Fruit fly (Drosophila melanogaster) whole organism, embryonic: Measurements from ENCODE around the gene CG43062.

ENCODE experiments used
- CG10979 ChIP-seq: fragments of 200-800 bp; sonication (Bioruptor generic); optimal IDR thresholded peaks from 2 replicates; lab custom pipeline; 2018; ENCODE audit warnings: missing biosample characterization, mild to moderate bottlenecking, missing genetic modification characterization, moderate library complexity
- CG11723 ChIP-seq: fragments of 200-800 bp; sonication (Bioruptor generic); optimal IDR thresholded peaks from 2 replicates; lab custom pipeline; 2017; ENCODE audit warnings: missing biosample characterization, mild to moderate bottlenecking, missing genetic modification characterization
- CG12071 ChIP-seq: fragments of 200-800 bp; sonication (Bioruptor generic); optimal IDR thresholded peaks from 3 replicates; lab custom pipeline; 2018; ENCODE audit warnings: missing biosample characterization, mild to moderate bottlenecking, missing genetic modification characterization
- CG12236 ChIP-seq: fragments of 200-800 bp; sonication (Bioruptor generic); optimal IDR thresholded peaks from 2 replicates; lab custom pipeline; 2016; ENCODE audit warnings: missing biosample characterization, missing genetic modification characterization
- CG13296 ChIP-seq: fragments of 200-800 bp; sonication (Bioruptor generic); optimal IDR thresholded peaks from 3 replicates; lab custom pipeline; 2018; ENCODE audit warnings: missing biosample characterization, mild to moderate bottlenecking, missing genetic modification characterization
- CG13775 ChIP-seq: fragments of 200-800 bp; sonication (Bioruptor generic); optimal IDR thresholded peaks from 3 replicates; lab custom pipeline; 2017; ENCODE audit warnings: missing biosample characterization, mild to moderate bottlenecking, missing genetic modification characterization
- CG13894 ChIP-seq: fragments of 200-800 bp; sonication (Bioruptor generic); optimal IDR thresholded peaks from 3 replicates; lab custom pipeline; 2018; ENCODE audit warnings: missing biosample characterization, mild to moderate bottlenecking, missing genetic modification characterization, moderate library complexity
- CG1602 ChIP-seq: fragments of 200-800 bp; sonication (Bioruptor generic); optimal IDR thresholded peaks from 3 replicates; lab custom pipeline; 2016; ENCODE audit warnings: missing biosample characterization, missing genetic modification characterization
- CG17361 ChIP-seq: fragments of 200-800 bp; sonication (Bioruptor generic); IDR thresholded peaks from 3 replicates; pipeline ENCODE4 v1.3.6; 2022; ENCODE audit warnings: missing biosample characterization, missing genetic modification characterization
- CG18262 ChIP-seq: fragments of 200-800 bp; optimal IDR thresholded peaks from 3 replicates; lab custom pipeline; 2019; ENCODE audit warnings: missing biosample characterization, mild to moderate bottlenecking, missing genetic modification characterization, moderate library complexity
- CG18764 ChIP-seq: fragments of 200-800 bp; sonication (Bioruptor generic); optimal IDR thresholded peaks from 3 replicates; lab custom pipeline; 2016; ENCODE audit warnings: missing biosample characterization, missing genetic modification characterization
- CG31388 ChIP-seq: fragments of 200-800 bp; sonication (Bioruptor generic); optimal IDR thresholded peaks from 2 replicates; lab custom pipeline; 2016; ENCODE audit warnings: missing biosample characterization, missing genetic modification characterization
- CG34224 ChIP-seq: fragments of 200-800 bp; sonication (Bioruptor generic); IDR thresholded peaks from 3 replicates; pipeline ENCODE4 v1.3.6; 2022; ENCODE audit warnings: missing biosample characterization, missing genetic modification characterization; ENCODE audit not compliant: partially characterized antibody
- CG6272 ChIP-seq: fragments of 200-800 bp; sonication (Bioruptor generic); IDR thresholded peaks from 2 replicates; pipeline ENCODE4 v1.3.6; 2022; ENCODE audit warnings: missing biosample characterization, missing genetic modification characterization
- CG6654 ChIP-seq: fragments of 200-800 bp; sonication (Bioruptor generic); optimal IDR thresholded peaks from 2 replicates; lab custom pipeline; 2017; ENCODE audit warnings: missing biosample characterization, mild to moderate bottlenecking, missing genetic modification characterization
- CG6854 ChIP-seq: fragments of 200-800 bp; sonication (Bioruptor generic); optimal IDR thresholded peaks from 3 replicates; lab custom pipeline; 2017; ENCODE audit warnings: missing biosample characterization, mild to moderate bottlenecking, missing genetic modification characterization
- CG7271 ChIP-seq: fragments of 200-800 bp; sonication (Bioruptor generic); optimal IDR thresholded peaks from 2 replicates; lab custom pipeline; 2018; ENCODE audit warnings: missing biosample characterization, mild to moderate bottlenecking, missing genetic modification characterization, moderate library complexity
- CG7786 ChIP-seq: fragments of 200-800 bp; sonication (Bioruptor generic); optimal IDR thresholded peaks from 2 replicates; lab custom pipeline; 2016; ENCODE audit warnings: missing biosample characterization, missing genetic modification characterization
- CG8281 ChIP-seq: fragments of 200-800 bp; sonication (Bioruptor generic); optimal IDR thresholded peaks from 2 replicates; lab custom pipeline; 2018; ENCODE audit warnings: missing biosample characterization, mild to moderate bottlenecking, missing genetic modification characterization, moderate library complexity
- CG8290 ChIP-seq, 3 experiments: fragments of 200-800 bp; sonication (Bioruptor generic); optimal IDR thresholded peaks; 2 replicates each; lab custom pipeline; 2016 to 2019; ENCODE audit warnings: missing biosample characterization in 3 of 3, missing genetic modification characterization in 3 of 3, mild to moderate bottlenecking in 2 of 3, moderate library complexity in 1 of 3
- Doc3 ChIP-seq: fragments of 200-800 bp; sonication (Bioruptor generic); IDR thresholded peaks from 3 replicates; pipeline ENCODE4 v1.3.6; 2022; ENCODE audit warnings: missing biosample characterization, missing genetic modification characterization; ENCODE audit not compliant: partially characterized antibody
- Elba2 ChIP-seq: fragments of 200-800 bp; sonication (Bioruptor generic); optimal IDR thresholded peaks from 3 replicates; lab custom pipeline; 2016; ENCODE audit warnings: missing biosample characterization, missing genetic modification characterization
- Gug ChIP-seq: fragments of 200-800 bp; sonication (Bioruptor generic); IDR thresholded peaks from 4 replicates; pipeline ENCODE4 v1.3.6; 2022; ENCODE audit warnings: missing biosample characterization, missing genetic modification characterization
- Hr78 ChIP-seq, 2 experiments: fragments of 200-800 bp in 1 of 2; fragments of >200 bp in 1 of 2; sonication (Bioruptor generic) in 1 of 2; optimal IDR thresholded peaks; 2 replicates each; lab custom pipeline; 2017 to 2019; ENCODE audit warnings: missing biosample characterization in 2 of 2, missing genetic modification characterization in 2 of 2, mild to moderate bottlenecking in 1 of 2, moderate library complexity in 1 of 2
- Myb ChIP-seq: fragments of 200-800 bp; sonication (Bioruptor generic); optimal IDR thresholded peaks from 2 replicates; lab custom pipeline; 2016; ENCODE audit warnings: missing biosample characterization, missing genetic modification characterization
- NC2α ChIP-seq: fragments of 200-800 bp; sonication (Bioruptor generic); optimal IDR thresholded peaks from 2 replicates; lab custom pipeline; 2016; ENCODE audit warnings: missing biosample characterization, missing genetic modification characterization
- Nf-YB ChIP-seq: fragments of 200-800 bp; sonication (Bioruptor generic); optimal IDR thresholded peaks from 3 replicates; lab custom pipeline; 2019; ENCODE audit warnings: missing biosample characterization, mild to moderate bottlenecking, missing genetic modification characterization, moderate library complexity
- Nf-YC ChIP-seq: fragments of 200-800 bp; optimal IDR thresholded peaks from 3 replicates; lab custom pipeline; 2019; ENCODE audit warnings: missing biosample characterization, mild to moderate bottlenecking, missing genetic modification characterization, moderate library complexity
- PHDP ChIP-seq: fragments of 200-800 bp; sonication (Bioruptor generic); optimal IDR thresholded peaks from 3 replicates; lab custom pipeline; 2018; ENCODE audit warnings: missing biosample characterization, mild to moderate bottlenecking, missing genetic modification characterization, moderate library complexity
- abd-A ChIP-seq: fragments of 200-800 bp; sonication (Bioruptor generic); optimal IDR thresholded peaks from 3 replicates; lab custom pipeline; 2019; ENCODE audit warnings: missing biosample characterization, mild to moderate bottlenecking, missing genetic modification characterization, moderate library complexity
- ac ChIP-seq: fragments of 200-800 bp; sonication (Bioruptor generic); optimal IDR thresholded peaks from 3 replicates; lab custom pipeline; 2017; ENCODE audit warnings: missing biosample characterization, mild to moderate bottlenecking, missing genetic modification characterization
- bcd ChIP-seq: fragments of 200-800 bp; sonication (Bioruptor generic); optimal IDR thresholded peaks from 2 replicates; lab custom pipeline; 2017; ENCODE audit warnings: missing biosample characterization, mild to moderate bottlenecking, missing genetic modification characterization
- btn ChIP-seq: fragments of 200-800 bp; sonication (Bioruptor generic); optimal IDR thresholded peaks from 2 replicates; lab custom pipeline; 2016; ENCODE audit warnings: missing biosample characterization, missing genetic modification characterization
- crol ChIP-seq: fragments of 200-800 bp; sonication (Bioruptor generic); IDR thresholded peaks from 2 replicates; pipeline ENCODE4 v1.3.6; 2022; ENCODE audit warnings: missing biosample characterization, missing genetic modification characterization
- dm ChIP-seq: fragments of 200-800 bp; sonication (Bioruptor generic); optimal IDR thresholded peaks from 3 replicates; lab custom pipeline; 2016; ENCODE audit warnings: missing biosample characterization, missing genetic modification characterization
- dmrt11E ChIP-seq: fragments of 200-800 bp; sonication (Bioruptor generic); optimal IDR thresholded peaks from 3 replicates; lab custom pipeline; 2018; ENCODE audit warnings: missing biosample characterization, mild to moderate bottlenecking, missing genetic modification characterization, moderate library complexity
- emc ChIP-seq: fragments of 200-800 bp; sonication (Bioruptor generic); optimal IDR thresholded peaks from 2 replicates; lab custom pipeline; 2016; ENCODE audit warnings: missing biosample characterization, missing genetic modification characterization
- esg ChIP-seq: fragments of 200-800 bp; sonication (Bioruptor generic); conservative IDR thresholded peaks from 2 replicates; pipeline ENCODE4 v1.3.6; 2022; ENCODE audit warnings: missing biosample characterization, missing genetic modification characterization
- gcm ChIP-seq: fragments of 200-800 bp; sonication (Bioruptor generic); optimal IDR thresholded peaks from 2 replicates; lab custom pipeline; 2019; ENCODE audit warnings: missing biosample characterization, mild to moderate bottlenecking, missing genetic modification characterization, moderate library complexity
- her ChIP-seq: fragments of 200-800 bp; sonication (Bioruptor generic); optimal IDR thresholded peaks from 2 replicates; lab custom pipeline; 2016; ENCODE audit warnings: missing biosample characterization, missing genetic modification characterization
- kay ChIP-seq: fragments of 200-800 bp; sonication (Bioruptor generic); optimal IDR thresholded peaks from 2 replicates; lab custom pipeline; 2016; ENCODE audit warnings: missing biosample characterization, missing genetic modification characterization
- lilli ChIP-seq: fragments of 200-800 bp; sonication (Bioruptor generic); optimal IDR thresholded peaks from 3 replicates; lab custom pipeline; 2016; ENCODE audit warnings: missing biosample characterization, missing genetic modification characterization
- nerfin-1 ChIP-seq: fragments of 200-800 bp; sonication (Bioruptor generic); optimal IDR thresholded peaks from 3 replicates; lab custom pipeline; 2019; ENCODE audit warnings: missing biosample characterization, mild to moderate bottlenecking, missing genetic modification characterization, moderate library complexity
- row ChIP-seq: fragments of 200-800 bp; sonication (Bioruptor generic); IDR thresholded peaks from 3 replicates; pipeline ENCODE4 v1.3.6; 2022; ENCODE audit warnings: missing biosample characterization, missing genetic modification characterization
- sisA ChIP-seq: fragments of 200-800 bp; sonication (Bioruptor generic); IDR thresholded peaks from 2 replicates; pipeline ENCODE4 v1.3.6; 2022; ENCODE audit warnings: missing biosample characterization, missing genetic modification characterization
- sna ChIP-seq: fragments of 200-800 bp; sonication (Bioruptor generic); IDR thresholded peaks from 2 replicates; pipeline ENCODE4 v1.3.6; 2022; ENCODE audit warnings: missing biosample characterization, missing genetic modification characterization; ENCODE audit not compliant: partially characterized antibody
- unc-4 ChIP-seq: fragments of 200-800 bp; sonication (Bioruptor generic); IDR thresholded peaks from 2 replicates; pipeline ENCODE4 v1.3.6; 2022; ENCODE audit warnings: missing biosample characterization, missing genetic modification characterization; ENCODE audit not compliant: partially characterized antibody
- usp ChIP-seq: fragments of >200 bp; optimal IDR thresholded peaks from 2 replicates; lab custom pipeline; 2017; ENCODE audit warnings: missing biosample characterization, missing genetic modification characterization

CG43062 gene

dm6 chr3R:11760669-11761387 lies 10.7 kb downstream of the CG43062 start (continued):
- peak; percentile 100 for TF ChIP-seq CG10979 (tag; lab: Kevin White, UChicago)
- no peak for TF ChIP-seq crol (GFP tag; lab: Robert Waterston, UW)
- no peak for TF ChIP-seq CG17361
- peak; percentile 100 for TF ChIP-seq CG18764 (GFP tag; lab: Kevin White, UChicago)
- TF ChIP-seq Doc3 (GFP tag; lab: Robert Waterston, UW): no peak
- TF ChIP-seq CG8281: peak; percentile 96
- TF ChIP-seq CG13775 (GFP tag; lab: Kevin White, UChicago): peak; percentile 100
- TF ChIP-seq CG7271 (tag; lab: Kevin White, UChicago): peak; percentile 99
- TF ChIP-seq CG6272 (GFP tag; lab: Robert Waterston, UW): peak; percentile 99
- TF ChIP-seq kay (GFP tag; lab: Kevin White, UChicago): peak; percentile 100
- TF ChIP-seq sisA (GFP tag; lab: Robert Waterston, UW): no peak
- TF ChIP-seq sna (GFP tag; lab: Robert Waterston, UW): no peak
- TF ChIP-seq ac: peak; percentile 99
- TF ChIP-seq lilli (GFP tag; lab: Kevin White, UChicago): peak; percentile 100
- peak; percentile 100 for TF ChIP-seq bcd
- TF ChIP-seq NC2α: peak; percentile 100
- no peak for TF ChIP-seq unc-4 (GFP tag; lab: Robert Waterston, UW)
- peak; percentile 99 for TF ChIP-seq her (GFP tag; lab: Kevin White, UChicago)
- peak; percentile 95 for TF ChIP-seq Elba2 (GFP tag; lab: Kevin White, UChicago)
- TF ChIP-seq PHDP (tag; lab: Kevin White, UChicago): peak; percentile 100
- TF ChIP-seq row: no peak
- TF ChIP-seq CG7786: peak; percentile 100
- peak; percentile 99 for TF ChIP-seq CG31388 (GFP tag; lab: Kevin White, UChicago)
- TF ChIP-seq CG8290 (GFP tag; optimal IDR thresholded peaks at IDR 0.05; lab: Kevin White, UChicago): peak; percentile 100
- peak; percentile 99 to 100 for TF ChIP-seq CG8290 (tag; optimal IDR thresholded peaks at IDR 0.05; lab: Kevin White, UChicago)
- peak; percentile 100 for TF ChIP-seq dm (GFP tag; lab: Kevin White, UChicago)
- peak; percentile 100 for TF ChIP-seq CG13296 (GFP tag; lab: Kevin White, UChicago)
- peak; percentile 100 for TF ChIP-seq CG13894 (tag; lab: Kevin White, UChicago)
- peak; percentile 100 for TF ChIP-seq CG12236 (GFP tag; lab: Kevin White, UChicago)
- TF ChIP-seq nerfin-1 (tag; lab: Kevin White, UChicago): peak; percentile 99
- peak; percentile 100 for TF ChIP-seq abd-A
- TF ChIP-seq CG6854 (GFP tag; lab: Kevin White, UChicago): peak; percentile 99
- peak; percentile 98 for TF ChIP-seq Myb (GFP tag; lab: Kevin White, UChicago)
- TF ChIP-seq CG34224 (GFP tag; lab: Robert Waterston, UW): no peak
- TF ChIP-seq Gug: peak; percentile 100
- TF ChIP-seq Hr78 (GFP tag; optimal IDR thresholded peaks at IDR 0.05; lab: Kevin White, UChicago): peak in 1 of 2 experiments; percentile 97
- TF ChIP-seq gcm: peak; percentile 100
- TF ChIP-seq btn: peak; percentile 100
- TF ChIP-seq CG6654 (GFP tag; lab: Kevin White, UChicago): peak; percentile 96
- peak; percentile 100 for TF ChIP-seq CG18262
- TF ChIP-seq CG12071 (GFP tag; lab: Kevin White, UChicago): peak; percentile 100
- TF ChIP-seq usp (GFP tag; lab: Kevin White, UChicago): no peak
- TF ChIP-seq esg (GFP tag; lab: Robert Waterston, UW): no peak
- peak; percentile 100 for TF ChIP-seq CG11723 (GFP tag; lab: Kevin White, UChicago)
- TF ChIP-seq CG1602 (GFP tag; lab: Kevin White, UChicago): peak; percentile 100
- TF ChIP-seq Nf-YB (GFP tag; lab: Kevin White, UChicago): peak; percentile 93
- peak; percentile 100 for TF ChIP-seq dmrt11E (tag; lab: Kevin White, UChicago)
- peak; percentile 95 for TF ChIP-seq Nf-YC (tag; lab: Kevin White, UChicago)
- peak; percentile 100 for TF ChIP-seq emc (GFP tag; lab: Kevin White, UChicago)
